Worm (Caenorhabditis elegans): ENCODE measurements around the gene xrn-1.

ce11 chrII:14045934-14046470 lies 22.7 kb upstream of the xrn-1 start:
- TF ChIP-seq dve-1 (tag; optimal IDR thresholded peaks at IDR 0.05), result no peak
- TF ChIP-seq ama-1 (optimal IDR thresholded peaks at IDR 0.05), result no peak
- no peak for TF ChIP-seq mec-3 (tag; optimal IDR thresholded peaks at IDR 0.05; ENCODE audit: borderline replicate concordance)
- no peak for TF ChIP-seq fax-1 (tag; optimal IDR thresholded peaks at IDR 0.05)
- no peak for TF ChIP-seq ceh-48 (tag; optimal IDR thresholded peaks at IDR 0.05)
- no peak for TF ChIP-seq ceh-14 (tag; optimal IDR thresholded peaks at IDR 0.05)
- TF ChIP-seq Y22D7AL.16 (tag; optimal IDR thresholded peaks at IDR 0.05), result no peak
- no peak for TF ChIP-seq sox-4 (tag; optimal IDR thresholded peaks at IDR 0.05)

Measured in whole organism, late embryonic.